Worm (Caenorhabditis elegans) whole organism, young adult: Measurements from ENCODE around the gene nspb-12.

Source experiments
- T07F8.4 ChIP-seq: sonication (generic microtip); optimal IDR thresholded peaks from 2 replicates; lab custom pipeline; 2016; ENCODE audit warnings: mild to moderate bottlenecking, missing genetic modification characterization, moderate library complexity, missing compliant biosample characterization
- bed-2 ChIP-seq: fragments of 200-800 bp; sonication (Bioruptor generic); IDR thresholded peaks from 2 replicates; pipeline ENCODE4 v1.3.6; 2022; ENCODE audit warnings: missing genetic modification reagents, missing genetic modification characterization, missing compliant biosample characterization
- him-1 ChIP-seq: sonication (generic microtip); optimal IDR thresholded peaks from 2 replicates; lab custom pipeline; 2016; ENCODE audit warnings: missing genotype, missing genetic modification reagents, missing genetic modification characterization, missing compliant biosample characterization
- madf-3 ChIP-seq: fragments of 200-800 bp; sonication (Bioruptor generic); IDR thresholded peaks from 2 replicates; pipeline ENCODE4 v1.3.6; 2022; ENCODE audit warnings: missing genetic modification reagents, missing genetic modification characterization, missing compliant biosample characterization
- snpc-1.3 ChIP-seq: sonication (generic microtip); optimal IDR thresholded peaks from 2 replicates; lab custom pipeline; 2017; ENCODE audit warnings: missing genetic modification characterization, mild to moderate bottlenecking, missing compliant biosample characterization, antibody characterized with exemption, moderate library complexity, missing genotype, missing genetic modification reagents; ENCODE audit not compliant: insufficient read depth

DNA sequence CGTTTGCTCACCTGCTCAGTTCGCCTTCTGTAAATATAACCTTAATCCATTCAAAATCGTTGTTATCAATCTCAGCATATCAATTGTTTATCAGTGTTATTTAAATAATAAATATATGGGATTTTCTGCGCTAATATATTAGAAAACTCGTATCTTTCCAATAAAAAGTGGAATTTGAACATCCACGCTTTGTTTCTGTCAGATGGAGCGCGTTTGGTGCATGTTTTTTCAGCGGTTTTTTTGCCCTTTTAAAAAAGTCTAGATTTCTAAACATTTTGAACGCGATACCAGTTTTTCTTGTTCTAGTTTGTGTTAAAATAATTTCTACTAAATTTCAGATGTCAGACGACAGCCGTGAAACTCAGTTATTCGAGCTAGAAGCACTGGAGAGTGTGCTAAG is 18.3 kb upstream of the nspb-12 start, which contains the start of gene F56D2.2:
- TF ChIP-seq madf-3 (no peak), him-1 (no peak), snpc-1.3 (tag; lab: Kevin White, UChicago) (no peak), bed-2 (no peak), T07F8.4 (tag; lab: Kevin White, UChicago) (no peak)
